Worm (Caenorhabditis elegans) whole organism, late embryonic: ENCODE measurements around the gene ubc-6.

Experiments
- ceh-9 ChIP-seq: sonication (generic microtip); optimal IDR thresholded peaks from 2 replicates; lab custom pipeline; 2016; ENCODE audit warnings: mild to moderate bottlenecking, missing genetic modification characterization, inconsistent platforms, missing compliant biosample characterization
- dmd-4 ChIP-seq: sonication (generic microtip); optimal IDR thresholded peaks from 2 replicates; lab custom pipeline; 2016; ENCODE audit warnings: borderline replicate concordance, missing genetic modification characterization, missing compliant biosample characterization
- elt-4 ChIP-seq: sonication (generic microtip); optimal IDR thresholded peaks from 2 replicates; lab custom pipeline; 2016; ENCODE audit warnings: missing genetic modification characterization, missing compliant biosample characterization
- pqm-1 ChIP-seq: sonication (generic microtip); optimal IDR thresholded peaks from 2 replicates; lab custom pipeline; 2016; ENCODE audit warnings: missing genetic modification characterization, missing compliant biosample characterization
- sox-2 ChIP-seq: fragments of 200-800 bp; sonication (Bioruptor generic); IDR thresholded peaks from 2 replicates; pipeline ENCODE4 v1.3.6; 2022; ENCODE audit warnings: missing genetic modification reagents, missing genetic modification characterization, missing compliant biosample characterization

ce11 chrII:7432327-7432726 lies 46.7 kb upstream of the ubc-6 start, which contains the start of gene srd-54:
- TF ChIP-seq elt-4 (tag; lab: Kevin White, UChicago) (no peak), dmd-4 (tag; lab: Kevin White, UChicago) (no peak), sox-2 (no peak), ceh-9 (tag; lab: Kevin White, UChicago) (no peak), pqm-1 (tag; lab: Kevin White, UChicago) (no peak)
